Fruit fly (Drosophila melanogaster) Kc167 (cell line): ENCODE data around the gene Polr2I.

Experiments
- Myc ChIP-seq: fragments of >200 bp; optimal IDR thresholded peaks from 2 replicates; lab custom pipeline; 2017; ENCODE audit warnings: missing external identifiers
- Sin3A ChIP-seq: fragments of >200 bp; optimal IDR thresholded peaks from 2 replicates; lab custom pipeline; 2018; ENCODE audit warnings: missing external identifiers
- h ChIP-seq: fragments of >200 bp; optimal IDR thresholded peaks from 3 replicates; lab custom pipeline; 2018; ENCODE audit warnings: missing external identifiers

DNA sequence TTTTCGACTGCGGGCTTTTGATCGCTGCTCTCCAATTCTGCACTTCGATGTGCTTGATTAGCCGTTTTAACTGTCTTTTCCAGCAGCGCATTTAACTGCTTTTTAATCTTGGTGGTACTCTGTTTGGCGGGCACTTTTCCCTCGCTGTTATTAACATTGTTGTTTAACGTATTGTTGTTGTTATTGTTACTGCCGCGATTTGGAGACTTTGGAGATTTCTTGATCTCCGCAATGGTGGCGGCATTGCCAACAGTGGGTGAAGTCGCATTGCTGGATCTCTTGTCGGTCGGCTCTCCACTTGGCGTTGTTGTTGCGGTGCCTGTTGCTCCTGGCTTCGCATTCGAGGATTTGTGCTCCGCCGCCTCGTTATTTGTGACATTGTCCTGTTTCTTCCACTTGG is 21.8 kb downstream of the Polr2I start:
- TF ChIP-seq h (lab: Kevin White, UChicago) (no peak), Sin3A (no peak), Myc (no peak)
